Worm (Caenorhabditis elegans) whole organism, L3 larva: ENCODE measurements around the gene sra-36.

Source experiments
- R02D3.7 ChIP-seq: fragments of 150-350 bp; optimal IDR thresholded peaks from 2 replicates; lab custom pipeline; 2014; ENCODE audit warnings: missing biosample characterization, missing genetic modification characterization
- ZK546.5 ChIP-seq: sonication (generic microtip); optimal IDR thresholded peaks from 2 replicates; lab custom pipeline; 2017; ENCODE audit warnings: missing biosample characterization, missing genetic modification characterization
- aly-2 ChIP-seq: fragments of 150-350 bp; optimal IDR thresholded peaks from 2 replicates; lab custom pipeline; 2014; ENCODE audit warnings: missing biosample characterization, missing genetic modification characterization
- ama-1 ChIP-seq: fragments of 150-350 bp; optimal IDR thresholded peaks from 2 replicates; lab custom pipeline; 2018
- ceh-16 ChIP-seq: sonication (generic microtip); optimal IDR thresholded peaks from 2 replicates; lab custom pipeline; 2017; ENCODE audit warnings: missing biosample characterization, missing genetic modification characterization
- ceh-28 ChIP-seq: fragments of 150-350 bp; optimal IDR thresholded peaks from 2 replicates; lab custom pipeline; 2014; ENCODE audit warnings: missing biosample characterization, missing genetic modification reagents, missing genetic modification characterization
- ceh-82 ChIP-seq: fragments of 150-350 bp; optimal IDR thresholded peaks from 2 replicates; lab custom pipeline; 2014; ENCODE audit warnings: missing biosample characterization, missing genetic modification characterization
- ceh-9 ChIP-seq: sonication (generic microtip); optimal IDR thresholded peaks from 2 replicates; lab custom pipeline; 2018; ENCODE audit warnings: missing biosample characterization, missing genetic modification characterization
- daf-12 ChIP-seq: fragments of 150-350 bp; optimal IDR thresholded peaks from 2 replicates; lab custom pipeline; 2014; ENCODE audit warnings: missing biosample characterization, missing genetic modification reagents, missing genetic modification characterization
- egl-27 ChIP-seq: sonication (generic microtip); optimal IDR thresholded peaks from 4 replicates; lab custom pipeline; 2017; ENCODE audit warnings: missing biosample characterization, missing genetic modification reagents, missing genetic modification characterization
- egl-5 ChIP-seq: fragments of 150-350 bp; optimal IDR thresholded peaks from 2 replicates; lab custom pipeline; 2017; ENCODE audit warnings: missing biosample characterization, missing genetic modification reagents, missing genetic modification characterization, inconsistent platforms
- elt-1 ChIP-seq: fragments of 150-350 bp; optimal IDR thresholded peaks from 2 replicates; lab custom pipeline; 2014; ENCODE audit warnings: missing biosample characterization, missing genetic modification characterization
- elt-2 ChIP-seq: sonication (generic microtip); optimal IDR thresholded peaks from 2 replicates; lab custom pipeline; 2016; ENCODE audit warnings: missing genetic modification reagents, mild to moderate bottlenecking, missing genetic modification characterization, missing compliant biosample characterization
- eor-1 ChIP-seq, 2 experiments: fragments of 150-350 bp; optimal IDR thresholded peaks; 2 replicates each; lab custom pipeline; 2014 to 2018; ENCODE audit warnings: missing biosample characterization in 2 of 2, missing genetic modification characterization in 2 of 2
- fkh-10 ChIP-seq: sonication (generic microtip); optimal IDR thresholded peaks from 2 replicates; lab custom pipeline; 2017; ENCODE audit warnings: missing biosample characterization, missing genetic modification reagents, missing genetic modification characterization
- fos-1 ChIP-seq: fragments of 150-350 bp; optimal IDR thresholded peaks from 2 replicates; lab custom pipeline; 2014; ENCODE audit warnings: missing biosample characterization, missing genetic modification characterization
- hmg-11 ChIP-seq: sonication (generic microtip); optimal IDR thresholded peaks from 2 replicates; lab custom pipeline; 2016; ENCODE audit warnings: missing genetic modification characterization, missing compliant biosample characterization
- jun-1 ChIP-seq: fragments of 150-350 bp; optimal IDR thresholded peaks from 2 replicates; lab custom pipeline; 2014; ENCODE audit warnings: missing biosample characterization, missing genetic modification reagents, missing genetic modification characterization
- lin-15B ChIP-seq: fragments of 150-350 bp; optimal IDR thresholded peaks from 2 replicates; lab custom pipeline; 2014; ENCODE audit warnings: missing biosample characterization, missing genetic modification characterization
- lin-39 ChIP-seq: fragments of 150-350 bp; optimal IDR thresholded peaks from 2 replicates; lab custom pipeline; 2018; ENCODE audit warnings: missing biosample characterization, missing genetic modification reagents, missing genetic modification characterization
- lsy-12 ChIP-seq: sonication (generic microtip); optimal IDR thresholded peaks from 2 replicates; lab custom pipeline; 2016; ENCODE audit warnings: mild to moderate bottlenecking, missing genetic modification characterization, missing compliant biosample characterization
- mml-1 ChIP-seq: fragments of 150-350 bp; sonication (generic microtip); optimal IDR thresholded peaks from 3 replicates; lab custom pipeline; 2014; ENCODE audit warnings: missing biosample characterization, missing genetic modification characterization
- nfya-1 ChIP-seq: sonication (generic microtip); optimal IDR thresholded peaks from 2 replicates; lab custom pipeline; 2017; ENCODE audit warnings: missing genetic modification characterization, mild to moderate bottlenecking, missing compliant biosample characterization, antibody characterized with exemption, moderate library complexity; ENCODE audit not compliant: insufficient read depth
- nhr-11 ChIP-seq: fragments of 150-350 bp; optimal IDR thresholded peaks from 2 replicates; lab custom pipeline; 2014; ENCODE audit warnings: missing biosample characterization, missing genetic modification characterization
- nhr-23 ChIP-seq: fragments of 150-350 bp; optimal IDR thresholded peaks from 2 replicates; lab custom pipeline; 2014; ENCODE audit warnings: missing biosample characterization, missing genetic modification reagents, missing genetic modification characterization
- nhr-25 ChIP-seq: sonication (generic microtip); optimal IDR thresholded peaks from 2 replicates; lab custom pipeline; 2017; ENCODE audit warnings: missing biosample characterization, missing genetic modification characterization
- nhr-28 ChIP-seq: fragments of 150-350 bp; optimal IDR thresholded peaks from 2 replicates; lab custom pipeline; 2014; ENCODE audit warnings: missing biosample characterization, missing genetic modification characterization
- nhr-43 ChIP-seq: sonication (generic microtip); optimal IDR thresholded peaks from 2 replicates; lab custom pipeline; 2016; ENCODE audit warnings: mild to moderate bottlenecking, missing genetic modification characterization, missing compliant biosample characterization; ENCODE audit not compliant: poor library complexity, severe bottlenecking
- nhr-67 ChIP-seq: fragments of 150-350 bp; optimal IDR thresholded peaks from 2 replicates; lab custom pipeline; 2014; ENCODE audit warnings: missing biosample characterization, missing genetic modification characterization
- nhr-77 ChIP-seq: fragments of 150-350 bp; optimal IDR thresholded peaks from 2 replicates; lab custom pipeline; 2014; ENCODE audit warnings: missing biosample characterization, missing genetic modification characterization
- pqm-1 ChIP-seq: fragments of 150-350 bp; optimal IDR thresholded peaks from 2 replicates; lab custom pipeline; 2017; ENCODE audit warnings: missing biosample characterization, missing genetic modification characterization, inconsistent platforms
- sea-2 ChIP-seq: fragments of 150-350 bp; sonication (generic microtip); optimal IDR thresholded peaks from 4 replicates; lab custom pipeline; 2014; ENCODE audit warnings: missing biosample characterization, missing genetic modification reagents, missing genetic modification characterization
- skn-1 ChIP-seq: fragments of 150-350 bp; optimal IDR thresholded peaks from 2 replicates; lab custom pipeline; 2014; ENCODE audit warnings: missing biosample characterization, missing genetic modification characterization
- snpc-4 ChIP-seq: fragments of 150-350 bp; optimal IDR thresholded peaks from 2 replicates; lab custom pipeline; 2014; ENCODE audit warnings: missing biosample characterization, missing genetic modification characterization
- tbx-2 ChIP-seq: sonication (generic microtip); optimal IDR thresholded peaks from 2 replicates; lab custom pipeline; 2016; ENCODE audit warnings: mild to moderate bottlenecking, missing genetic modification characterization, missing compliant biosample characterization
- unc-39 ChIP-seq: sonication (generic microtip); optimal IDR thresholded peaks from 4 replicates; lab custom pipeline; 2017; ENCODE audit warnings: missing biosample characterization, missing genetic modification characterization
- zag-1 ChIP-seq: fragments of 150-350 bp; optimal IDR thresholded peaks from 2 replicates; lab custom pipeline; 2014; ENCODE audit warnings: missing biosample characterization, missing genetic modification characterization
- ztf-11 ChIP-seq: fragments of 150-350 bp; optimal IDR thresholded peaks from 2 replicates; lab custom pipeline; 2014; ENCODE audit warnings: missing biosample characterization, missing genetic modification characterization
- ztf-4 ChIP-seq: fragments of 150-350 bp; optimal IDR thresholded peaks from 2 replicates; lab custom pipeline; 2014; ENCODE audit warnings: missing biosample characterization, missing genetic modification characterization

The sra-36 gene

DNA sequence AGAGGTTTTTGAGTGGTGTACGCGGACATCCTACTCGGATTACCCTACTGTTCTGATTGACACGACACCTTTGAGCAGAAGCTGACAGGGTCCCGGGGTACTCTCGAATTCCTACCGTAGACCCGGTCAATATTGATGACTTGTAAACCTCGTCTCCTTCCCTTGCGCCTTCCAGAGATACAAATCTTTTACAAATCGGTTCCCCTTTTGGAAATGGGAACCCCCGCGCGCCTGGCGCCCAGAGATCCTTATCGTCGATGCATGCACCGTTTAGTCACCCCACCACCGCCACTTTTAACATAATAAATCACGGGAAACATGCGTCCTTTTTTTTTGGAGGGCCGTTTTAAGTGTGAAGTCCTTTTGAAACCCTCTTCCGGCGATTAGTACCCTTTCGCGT is 32.6 kb upstream of the sra-36 start:
- no peak for TF ChIP-seq fkh-10
- TF ChIP-seq nfya-1 = no peak
- TF ChIP-seq elt-1 (tag; lab: Kevin White, UChicago) = peak; percentile 79
- TF ChIP-seq egl-5 (tag; lab: Kevin White, UChicago) = no peak
- TF ChIP-seq nhr-25 (tag; lab: Kevin White, UChicago) = peak; percentile 4
- TF ChIP-seq ZK546.5 (tag; lab: Kevin White, UChicago) = no peak
- TF ChIP-seq nhr-23 (tag; lab: Kevin White, UChicago) = no peak
- no peak for TF ChIP-seq nhr-67 (tag; lab: Kevin White, UChicago)

- TF ChIP-seq pqm-1 (tag; lab: Kevin White, UChicago) (no peak), nhr-28 (no peak), nhr-67 (tag; lab: Kevin White, UChicago) (no peak), ama-1 (lab: Kevin White, UChicago) (no peak), nhr-43 (tag; lab: Kevin White, UChicago) (no peak), nhr-23 (tag; lab: Kevin White, UChicago) (no peak), ceh-16 (tag; lab: Kevin White, UChicago) (no peak), eor-1 (tag; optimal IDR thresholded peaks at IDR 0.05; lab: Kevin White, UChicago) (no peak), unc-39 (tag; lab: Kevin White, UChicago) (no peak), ztf-11 (tag; lab: Kevin White, UChicago) (no peak), ceh-28 (tag; lab: Kevin White, UChicago) (no peak), lin-15B (tag; lab: Kevin White, UChicago) (no peak), egl-5 (tag; lab: Kevin White, UChicago) (no peak), R02D3.7 (tag; lab: Kevin White, UChicago) (no peak), nhr-77 (tag; lab: Kevin White, UChicago) (no peak), daf-12 (tag; lab: Kevin White, UChicago) (no peak), mml-1 (no peak), fkh-10 (no peak)
These were observed 32.0 kb upstream of the sra-36 start for ce11 chrII:4572579-4572978.

DNA sequence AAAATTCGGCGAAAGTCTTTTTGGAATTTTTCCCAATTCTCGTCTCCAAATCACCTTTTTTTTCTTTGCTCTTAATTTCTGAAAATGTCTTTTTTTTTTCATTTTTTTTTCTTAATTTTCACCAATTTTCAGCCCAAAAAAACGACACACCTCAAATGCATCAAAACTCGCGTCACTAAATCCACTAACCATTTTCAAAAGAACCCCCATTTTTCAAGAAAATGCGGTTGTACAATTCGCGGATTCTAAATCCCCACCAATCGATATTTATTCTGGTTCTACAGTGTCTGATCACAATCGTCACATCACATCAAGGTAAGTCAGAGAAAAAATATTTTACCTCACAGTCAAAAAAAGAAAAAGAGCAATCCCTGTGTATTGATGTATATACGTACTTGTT is 31.3 kb upstream of the sra-36 start, which contains the start of gene vab-1:
vab-1 (plus strand) TSS at position 133 of the 400 bp plus-strand sequence.
- TF ChIP-seq skn-1 = no peak
- no peak for TF ChIP-seq unc-39 (tag; lab: Kevin White, UChicago)
- no peak for TF ChIP-seq egl-5 (tag; lab: Kevin White, UChicago)
- TF ChIP-seq ceh-82 = no peak
- TF ChIP-seq nhr-11 (tag; lab: Kevin White, UChicago) = no peak
- TF ChIP-seq fos-1 = no peak
- TF ChIP-seq lsy-12 (tag; lab: Kevin White, UChicago) = no peak
- no peak for TF ChIP-seq ztf-4 (tag; lab: Kevin White, UChicago)
- TF ChIP-seq zag-1 (tag; lab: Kevin White, UChicago) = no peak
- no peak for TF ChIP-seq nhr-25 (tag; lab: Kevin White, UChicago)
- TF ChIP-seq hmg-11 = no peak
- TF ChIP-seq snpc-4 (tag; lab: Kevin White, UChicago) = no peak
- no peak for TF ChIP-seq tbx-2 (tag; lab: Kevin White, UChicago)
- TF ChIP-seq fkh-10 = no peak
- TF ChIP-seq R02D3.7 (tag; lab: Kevin White, UChicago) = no peak
- no peak for TF ChIP-seq jun-1 (tag; lab: Kevin White, UChicago)

ce11 chrII:4571112-4571511 is 30.6 kb upstream of the sra-36 start:
- TF ChIP-seq fkh-10 = no peak
- peak; percentile 60 for TF ChIP-seq hmg-11
- peak; percentile 8 for TF ChIP-seq nfya-1
- no peak for TF ChIP-seq ZK546.5 (tag; lab: Kevin White, UChicago)
- no peak for TF ChIP-seq nhr-25 (tag; lab: Kevin White, UChicago)
- peak; percentile 18 for TF ChIP-seq lin-39 (tag; lab: Kevin White, UChicago)
- no peak for TF ChIP-seq lin-15B (tag; lab: Kevin White, UChicago)
- no peak for TF ChIP-seq ama-1 (lab: Kevin White, UChicago)
- TF ChIP-seq egl-27 (tag; lab: Kevin White, UChicago) = no peak

DNA sequence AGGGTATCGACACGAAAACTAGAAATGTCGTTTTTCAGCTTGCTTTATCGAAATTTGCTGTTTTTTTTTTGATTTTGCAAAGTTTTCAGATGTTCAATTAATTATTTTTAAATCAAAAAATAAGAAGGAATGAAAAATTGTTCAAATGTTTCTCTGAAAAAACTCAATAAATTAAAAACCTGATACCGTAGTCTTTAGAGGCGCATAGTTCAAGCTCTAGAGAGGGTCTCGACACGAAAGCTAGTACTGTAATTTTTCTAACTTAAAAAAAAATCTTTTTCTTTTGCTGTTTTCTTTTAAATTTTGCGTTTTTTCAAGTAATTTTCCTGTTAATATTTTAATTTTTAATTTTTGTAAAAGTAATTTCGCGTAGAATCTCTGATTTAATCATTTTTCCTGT is 25.7 kb upstream of the sra-36 start:
- TF ChIP-seq unc-39 (tag; lab: Kevin White, UChicago) (no peak), ama-1 (lab: Kevin White, UChicago) (no peak), egl-27 (tag; lab: Kevin White, UChicago) (no peak), R02D3.7 (tag; lab: Kevin White, UChicago) (no peak), aly-2 (tag; lab: Kevin White, UChicago) (no peak), nhr-23 (tag; lab: Kevin White, UChicago) (no peak), elt-2 (tag; lab: Kevin White, UChicago) (no peak), nhr-25 (tag; lab: Kevin White, UChicago) (no peak), fkh-10 (no peak), hmg-11 (no peak), nhr-77 (tag; lab: Kevin White, UChicago) (no peak), tbx-2 (tag; lab: Kevin White, UChicago) (no peak), nhr-11 (tag; lab: Kevin White, UChicago) (no peak), sea-2 (GFP tag; lab: Kevin White, UChicago) (no peak), skn-1 (no peak), ceh-9 (tag; lab: Kevin White, UChicago) (no peak), egl-5 (tag; lab: Kevin White, UChicago) (no peak)
